Fruit fly (Drosophila melanogaster) whole organism, embryonic: ENCODE results near the gene uncNacbeta.
A peak's percentile ranks its signal among the peaks of the same experiment; 100 is the strongest.

Experiments used
- CG12155 ChIP-seq: fragments of 200-800 bp; sonication (Bioruptor generic); optimal IDR thresholded peaks from 3 replicates; lab custom pipeline; 2016; ENCODE audit warnings: missing biosample characterization, missing genetic modification characterization
- CG12391 ChIP-seq: fragments of 200-800 bp; sonication (Bioruptor generic); optimal IDR thresholded peaks from 3 replicates; lab custom pipeline; 2018; ENCODE audit warnings: missing biosample characterization, mild to moderate bottlenecking, missing genetic modification characterization, moderate library complexity
- CG12659 ChIP-seq: fragments of 200-800 bp; sonication (Bioruptor generic); optimal IDR thresholded peaks from 3 replicates; lab custom pipeline; 2017; ENCODE audit warnings: mild to moderate bottlenecking, missing biosample characterization, missing genetic modification reagents, missing genetic modification characterization
- CG12744 ChIP-seq: fragments of 200-800 bp; sonication (Bioruptor generic); optimal IDR thresholded peaks from 2 replicates; lab custom pipeline; 2016; ENCODE audit warnings: missing biosample characterization, missing genetic modification characterization
- CG13624 ChIP-seq: fragments of 200-800 bp; sonication (Bioruptor generic); optimal IDR thresholded peaks from 2 replicates; lab custom pipeline; 2016; ENCODE audit warnings: missing biosample characterization, missing genetic modification characterization
- CG13894 ChIP-seq: fragments of 200-800 bp; sonication (Bioruptor generic); optimal IDR thresholded peaks from 3 replicates; lab custom pipeline; 2018; ENCODE audit warnings: missing biosample characterization, mild to moderate bottlenecking, missing genetic modification characterization, moderate library complexity
- CG17359 ChIP-seq: fragments of 200-800 bp; sonication (Bioruptor generic); optimal IDR thresholded peaks from 3 replicates; lab custom pipeline; 2018; ENCODE audit warnings: missing biosample characterization, mild to moderate bottlenecking, missing genetic modification characterization, moderate library complexity
- CG1832 ChIP-seq: fragments of 200-800 bp; sonication (Bioruptor generic); optimal IDR thresholded peaks from 2 replicates; lab custom pipeline; 2017; ENCODE audit warnings: missing biosample characterization, mild to moderate bottlenecking, missing genetic modification characterization, inconsistent platforms
- CG18476 ChIP-seq: fragments of 200-800 bp; sonication (Bioruptor generic); optimal IDR thresholded peaks from 2 replicates; lab custom pipeline; 2016; ENCODE audit warnings: missing biosample characterization, mild to moderate bottlenecking, missing genetic modification characterization
- CG18764 ChIP-seq: fragments of 200-800 bp; sonication (Bioruptor generic); optimal IDR thresholded peaks from 3 replicates; lab custom pipeline; 2016; ENCODE audit warnings: missing biosample characterization, missing genetic modification characterization
- CG30431 ChIP-seq: fragments of 200-800 bp; sonication (Bioruptor generic); optimal IDR thresholded peaks from 2 replicates; lab custom pipeline; 2017; ENCODE audit warnings: missing biosample characterization, missing genetic modification characterization
- CG31441 ChIP-seq: fragments of 200-800 bp; sonication (Bioruptor generic); IDR thresholded peaks from 2 replicates; pipeline ENCODE4 v1.3.6; 2022; ENCODE audit warnings: missing biosample characterization, missing genetic modification characterization
- CG3281 ChIP-seq: fragments of 200-800 bp; sonication (Bioruptor generic); optimal IDR thresholded peaks from 3 replicates; lab custom pipeline; 2017; ENCODE audit warnings: missing biosample characterization, mild to moderate bottlenecking, missing genetic modification characterization
- CG4328 ChIP-seq: fragments of 200-800 bp; sonication (Bioruptor generic); optimal IDR thresholded peaks from 3 replicates; lab custom pipeline; 2017; ENCODE audit warnings: missing biosample characterization, missing genetic modification reagents, missing genetic modification characterization
- CG5953 ChIP-seq: fragments of 200-800 bp; sonication (Bioruptor generic); IDR thresholded peaks from 2 replicates; pipeline ENCODE4 v1.3.6; 2022; ENCODE audit warnings: missing biosample characterization, missing genetic modification characterization
- CG6654 ChIP-seq: fragments of 200-800 bp; sonication (Bioruptor generic); optimal IDR thresholded peaks from 2 replicates; lab custom pipeline; 2017; ENCODE audit warnings: missing biosample characterization, mild to moderate bottlenecking, missing genetic modification characterization
- CG7987 ChIP-seq: fragments of 200-800 bp; sonication (Bioruptor generic); optimal IDR thresholded peaks from 2 replicates; lab custom pipeline; 2018; ENCODE audit warnings: missing biosample characterization, mild to moderate bottlenecking, missing genetic modification characterization, moderate library complexity
- D19A ChIP-seq: fragments of 200-800 bp; optimal IDR thresholded peaks from 3 replicates; lab custom pipeline; 2019; ENCODE audit warnings: missing biosample characterization, mild to moderate bottlenecking, missing genetic modification characterization, moderate library complexity
- Doc3 ChIP-seq: fragments of 200-800 bp; sonication (Bioruptor generic); IDR thresholded peaks from 3 replicates; pipeline ENCODE4 v1.3.6; 2022; ENCODE audit warnings: missing biosample characterization, missing genetic modification characterization; ENCODE audit not compliant: partially characterized antibody
- Elba2 ChIP-seq: fragments of 200-800 bp; sonication (Bioruptor generic); optimal IDR thresholded peaks from 3 replicates; lab custom pipeline; 2016; ENCODE audit warnings: missing biosample characterization, missing genetic modification characterization
- Hey ChIP-seq: fragments of 200-800 bp; sonication (Bioruptor generic); optimal IDR thresholded peaks from 3 replicates; lab custom pipeline; 2018; ENCODE audit warnings: missing biosample characterization, mild to moderate bottlenecking, missing genetic modification characterization
- Hr3 ChIP-seq: fragments of 200-800 bp; sonication (Bioruptor generic); optimal IDR thresholded peaks from 3 replicates; lab custom pipeline; 2016; ENCODE audit warnings: missing biosample characterization, missing genetic modification characterization
- Hr51 ChIP-seq, 2 experiments: fragments of 200-800 bp; sonication (Bioruptor generic); optimal IDR thresholded peaks; 2 replicates in 1 of 2; 3 replicates in 1 of 2; lab custom pipeline; 2016 to 2018; ENCODE audit warnings: missing biosample characterization in 2 of 2, missing genetic modification characterization in 2 of 2, mild to moderate bottlenecking in 1 of 2, moderate library complexity in 1 of 2
- Lhr ChIP-seq: fragments of 200-800 bp; sonication (Bioruptor generic); optimal IDR thresholded peaks from 3 replicates; lab custom pipeline; 2017; ENCODE audit warnings: mild to moderate bottlenecking, missing biosample characterization, missing genetic modification reagents, missing genetic modification characterization
- Med ChIP-seq: fragments of 200-800 bp; sonication (Bioruptor generic); peaks from one replicate; lab custom pipeline; 2016; ENCODE audit warnings: missing biosample characterization, missing genetic modification characterization, mild to moderate bottlenecking, inconsistent platforms, moderate library complexity
- NFAT ChIP-seq: fragments of 200-800 bp; sonication (Bioruptor generic); IDR thresholded peaks from 2 replicates; pipeline ENCODE4 v1.3.6; 2022; ENCODE audit warnings: missing biosample characterization, missing genetic modification characterization
- Neu2 ChIP-seq: fragments of 200-800 bp; sonication (Bioruptor generic); optimal IDR thresholded peaks from 3 replicates; lab custom pipeline; 2016; ENCODE audit warnings: missing biosample characterization, missing genetic modification characterization, borderline replicate concordance
- Optix ChIP-seq: fragments of 200-800 bp; sonication (Bioruptor generic); IDR thresholded peaks from 3 replicates; pipeline ENCODE4 v1.3.6; 2022; ENCODE audit warnings: missing biosample characterization, missing genetic modification characterization
- Poxn ChIP-seq: fragments of 200-800 bp; sonication (Bioruptor generic); IDR thresholded peaks from 2 replicates; pipeline ENCODE4 v1.3.6; 2022; ENCODE audit warnings: missing biosample characterization, missing genetic modification characterization
- Sin3A ChIP-seq: fragments of >200 bp; optimal IDR thresholded peaks from 2 replicates; lab custom pipeline; 2018
- Six4 ChIP-seq: fragments of 200-800 bp; sonication (Bioruptor generic); optimal IDR thresholded peaks from 2 replicates; lab custom pipeline; 2016; ENCODE audit warnings: missing biosample characterization, missing genetic modification characterization
- bigmax ChIP-seq: fragments of 200-800 bp; sonication (Bioruptor generic); optimal IDR thresholded peaks from 2 replicates; lab custom pipeline; 2018; ENCODE audit warnings: missing biosample characterization, mild to moderate bottlenecking, missing genetic modification characterization
- bsh ChIP-seq, 2 experiments: fragments of 200-800 bp; sonication (Bioruptor generic); optimal IDR thresholded peaks; 2 replicates each; lab custom pipeline; 2017 to 2018; ENCODE audit warnings: mild to moderate bottlenecking in 2 of 2, missing biosample characterization in 2 of 2, missing genetic modification characterization in 2 of 2, moderate library complexity in 1 of 2
- chif ChIP-seq, 2 experiments: fragments of 200-800 bp; sonication (Bioruptor generic); optimal IDR thresholded peaks; 3 replicates each; lab custom pipeline; 2016; ENCODE audit warnings: missing biosample characterization in 2 of 2, missing genetic modification characterization in 2 of 2
- crp ChIP-seq, 2 experiments: fragments of 200-800 bp; sonication (Bioruptor generic); optimal IDR thresholded peaks; 2 replicates in 1 of 2; 3 replicates in 1 of 2; lab custom pipeline; 2017; ENCODE audit warnings: missing biosample characterization in 2 of 2, missing genetic modification characterization in 2 of 2, mild to moderate bottlenecking in 1 of 2, moderate library complexity in 1 of 2
- dmrt99B ChIP-seq: fragments of 200-800 bp; sonication (Bioruptor generic); optimal IDR thresholded peaks from 2 replicates; lab custom pipeline; 2018; ENCODE audit warnings: missing biosample characterization, mild to moderate bottlenecking, missing genetic modification characterization, moderate library complexity
- emc ChIP-seq: fragments of 200-800 bp; sonication (Bioruptor generic); optimal IDR thresholded peaks from 2 replicates; lab custom pipeline; 2016; ENCODE audit warnings: missing biosample characterization, missing genetic modification characterization
- eve ChIP-seq, 2 experiments: fragments of >200 bp; optimal IDR thresholded peaks; 2 replicates each; lab custom pipeline; 2017; ENCODE audit warnings: missing biosample characterization in 2 of 2, missing genetic modification characterization in 2 of 2
- fu2 ChIP-seq: fragments of 200-800 bp; sonication (Bioruptor generic); optimal IDR thresholded peaks from 2 replicates; lab custom pipeline; 2016; ENCODE audit warnings: missing biosample characterization, missing genetic modification characterization
- gce ChIP-seq: fragments of 200-800 bp; sonication (Bioruptor generic); IDR thresholded peaks from 3 replicates; pipeline ENCODE4 v1.3.6; 2022; ENCODE audit warnings: missing biosample characterization, missing genetic modification characterization
- lbe ChIP-seq: fragments of 200-800 bp; sonication (Bioruptor generic); optimal IDR thresholded peaks from 2 replicates; lab custom pipeline; 2016; ENCODE audit warnings: missing biosample characterization, mild to moderate bottlenecking, missing genetic modification characterization
- nerfin-2 ChIP-seq: fragments of 200-800 bp; sonication (Bioruptor generic); IDR thresholded peaks from 2 replicates; pipeline ENCODE4 v1.3.6; 2022; ENCODE audit warnings: missing biosample characterization, missing genetic modification characterization; ENCODE audit not compliant: partially characterized antibody
- nmo ChIP-seq: fragments of 200-800 bp; sonication (Bioruptor generic); optimal IDR thresholded peaks from 2 replicates; lab custom pipeline; 2018; ENCODE audit warnings: missing biosample characterization, mild to moderate bottlenecking, missing genetic modification characterization, moderate library complexity
- onecut ChIP-seq: fragments of 200-800 bp; sonication (Bioruptor generic); IDR thresholded peaks from 2 replicates; pipeline ENCODE4 v1.3.6; 2022; ENCODE audit warnings: missing biosample characterization, missing genetic modification characterization
- slou ChIP-seq: fragments of 200-800 bp; sonication (Bioruptor generic); optimal IDR thresholded peaks from 3 replicates; lab custom pipeline; 2016; ENCODE audit warnings: missing biosample characterization, missing genetic modification characterization
- ssp ChIP-seq: fragments of 200-800 bp; sonication (Bioruptor generic); IDR thresholded peaks from 2 replicates; pipeline ENCODE4 v1.3.6; 2022; ENCODE audit warnings: missing biosample characterization, missing genetic modification characterization
- tgo ChIP-seq: fragments of 200-800 bp; sonication (Bioruptor generic); IDR thresholded peaks from 3 replicates; pipeline ENCODE4 v1.3.6; 2022; ENCODE audit warnings: missing biosample characterization, missing genetic modification characterization
- tin ChIP-seq: fragments of 200-800 bp; sonication (Bioruptor generic); optimal IDR thresholded peaks from 3 replicates; lab custom pipeline; 2016; ENCODE audit warnings: missing biosample characterization, missing genetic modification characterization
- unpg ChIP-seq: fragments of 200-800 bp; sonication (Bioruptor generic); optimal IDR thresholded peaks from 3 replicates; lab custom pipeline; 2018; ENCODE audit warnings: missing biosample characterization, mild to moderate bottlenecking, missing genetic modification characterization, moderate library complexity
- zf30C ChIP-seq: fragments of 200-800 bp; sonication (Bioruptor generic); optimal IDR thresholded peaks from 3 replicates; lab custom pipeline; 2018; ENCODE audit warnings: missing biosample characterization, mild to moderate bottlenecking, missing genetic modification characterization

The uncNacbeta gene

DNA sequence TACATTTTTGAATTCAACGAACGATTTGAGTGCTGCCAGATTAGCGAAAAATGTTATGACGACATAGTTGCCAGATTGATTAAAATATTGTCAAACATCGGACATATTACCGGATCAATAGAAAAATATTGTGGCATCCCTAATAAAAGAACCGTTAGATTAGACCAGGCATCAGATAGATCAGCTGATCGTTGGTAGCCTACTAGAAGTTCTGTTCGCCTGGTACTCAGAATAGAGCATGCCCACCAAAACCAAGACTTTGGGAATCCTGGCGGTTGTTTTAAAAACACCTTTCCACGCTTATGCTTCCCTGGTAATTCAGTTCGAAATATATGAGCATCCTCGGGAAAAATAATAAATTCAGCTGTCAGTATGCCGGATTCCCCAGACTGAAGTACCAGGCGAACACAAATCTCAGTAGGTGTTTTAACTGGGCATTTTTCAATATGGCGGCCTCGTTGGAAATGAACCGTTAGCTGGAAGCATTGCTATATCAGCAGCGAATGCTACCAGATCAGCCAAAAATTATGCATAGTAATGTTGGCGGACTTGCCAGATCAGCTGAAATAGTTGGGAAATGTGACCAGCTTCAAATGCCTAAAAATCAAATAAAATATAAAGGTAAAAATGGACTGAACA is 22.9 kb downstream of the uncNacbeta start (continued):
- peak; percentile 19 for TF ChIP-seq CG4328
- TF ChIP-seq Doc3 (GFP tag; lab: Robert Waterston, UW), result peak; percentile 61; the same call in 1 of the 3 replicates
- no peak for TF ChIP-seq CG17359 (tag; lab: Kevin White, UChicago)
- 0 out of 2 replicates have a peak, but pooled peaks have one; percentile 24 for TF ChIP-seq ssp (GFP tag; lab: Robert Waterston, UW)
- no peak for TF ChIP-seq CG5953 (GFP tag; lab: Robert Waterston, UW)
- no peak for TF ChIP-seq fu2 (GFP tag; lab: Kevin White, UChicago)
- TF ChIP-seq CG6654 (GFP tag; lab: Kevin White, UChicago), result no peak
- no peak for TF ChIP-seq slou
- no peak for TF ChIP-seq dmrt99B (tag; lab: Kevin White, UChicago)
- TF ChIP-seq bsh (GFP tag; optimal IDR thresholded peaks at IDR 0.05; lab: Kevin White, UChicago), result no peak
- TF ChIP-seq Sin3A (lab: Kevin White, UChicago), result peak; percentile 21
- no peak for TF ChIP-seq CG12744 (GFP tag; lab: Kevin White, UChicago)
- no peak for TF ChIP-seq CG12155
- 0 out of 2 replicates have a peak, but pooled peaks have one; percentile 20 for TF ChIP-seq onecut (GFP tag; lab: Robert Waterston, UW)
- TF ChIP-seq Lhr (GFP tag; lab: Kevin White, UChicago), result peak; percentile 100
- peak; percentile 88 for TF ChIP-seq Med (GFP tag; lab: Kevin White, UChicago)
- no peak for TF ChIP-seq CG1832 (GFP tag; lab: Kevin White, UChicago)
- peak; percentile 73 to 92 for TF ChIP-seq crp (GFP tag; optimal IDR thresholded peaks at IDR 0.05; lab: Kevin White, UChicago)
- no peak for TF ChIP-seq CG18476 (GFP tag; lab: Kevin White, UChicago)
- no peak for TF ChIP-seq CG31441 (GFP tag; lab: Robert Waterston, UW)
- TF ChIP-seq CG12659 (GFP tag; lab: Kevin White, UChicago), result peak; percentile 87
- TF ChIP-seq gce (GFP tag; lab: Robert Waterston, UW), result peak; percentile 58; the same call in 1 of the 3 replicates
- TF ChIP-seq CG13624 (GFP tag; lab: Kevin White, UChicago), result no peak
- peak; percentile 69 for TF ChIP-seq CG13894
- peak; percentile 56 for TF ChIP-seq zf30C (GFP tag; lab: Kevin White, UChicago)
- TF ChIP-seq chif (GFP tag; optimal IDR thresholded peaks at IDR 0.05; lab: Kevin White, UChicago), result peak in 1 of 2 experiments; percentile 11
- no peak for TF ChIP-seq Hr51 (GFP tag; optimal IDR thresholded peaks at IDR 0.05; lab: Kevin White, UChicago)
- no peak for TF ChIP-seq emc (GFP tag; lab: Kevin White, UChicago)
- TF ChIP-seq bigmax (GFP tag; lab: Kevin White, UChicago), result no peak
- no peak for TF ChIP-seq eve (GFP tag; optimal IDR thresholded peaks at IDR 0.05; lab: Kevin White, UChicago)
- TF ChIP-seq Hey, result no peak
- no peak for TF ChIP-seq Poxn
- TF ChIP-seq tgo (GFP tag; lab: Robert Waterston, UW), result no peak
- TF ChIP-seq CG7987 (GFP tag; lab: Kevin White, UChicago), result no peak
- peak; percentile 56 for TF ChIP-seq nmo (GFP tag; lab: Kevin White, UChicago)
- TF ChIP-seq Hr3, result no peak
- TF ChIP-seq CG18764, result no peak
- no peak for TF ChIP-seq nerfin-2 (GFP tag; lab: Robert Waterston, UW)
- no peak for TF ChIP-seq tin (GFP tag; lab: Kevin White, UChicago)
- TF ChIP-seq unpg (GFP tag; lab: Kevin White, UChicago), result peak; percentile 19
- TF ChIP-seq D19A, result peak; percentile 8
- no peak for TF ChIP-seq CG30431 (GFP tag; lab: Kevin White, UChicago)
- TF ChIP-seq CG3281, result no peak
- no peak for TF ChIP-seq Elba2 (GFP tag; lab: Kevin White, UChicago)
- TF ChIP-seq Optix, result no peak
- peak; percentile 45; the same call in 1 of the 2 replicates for TF ChIP-seq NFAT
- TF ChIP-seq Six4 (GFP tag; lab: Kevin White, UChicago), result no peak
- no peak for TF ChIP-seq lbe
- TF ChIP-seq CG12391 (tag; lab: Kevin White, UChicago), result peak; percentile 35
- TF ChIP-seq Neu2 (GFP tag; lab: Kevin White, UChicago), result no peak
